Worm (Caenorhabditis elegans) whole organism, L3 larva: Measurements from ENCODE around the gene lido-12.

Experiments used
- ama-1 ChIP-seq: fragments of 150-350 bp; optimal IDR thresholded peaks from 2 replicates; lab custom pipeline; 2018
- elt-3 ChIP-seq, 3 experiments: fragments of 150-350 bp in 1 of 3; sonication (generic microtip) in 2 of 3; optimal IDR thresholded peaks; 2 replicates in 2 of 3; 4 replicates in 1 of 3; lab custom pipeline; 2014 to 2017; ENCODE audit warnings: missing biosample characterization in 3 of 3, missing genetic modification characterization in 3 of 3
- fkh-10 ChIP-seq: sonication (generic microtip); optimal IDR thresholded peaks from 2 replicates; lab custom pipeline; 2017; ENCODE audit warnings: missing biosample characterization, missing genetic modification reagents, missing genetic modification characterization
- lin-15B ChIP-seq: fragments of 150-350 bp; optimal IDR thresholded peaks from 2 replicates; lab custom pipeline; 2014; ENCODE audit warnings: missing biosample characterization, missing genetic modification characterization
- lin-39 ChIP-seq: fragments of 150-350 bp; optimal IDR thresholded peaks from 2 replicates; lab custom pipeline; 2018; ENCODE audit warnings: missing biosample characterization, missing genetic modification reagents, missing genetic modification characterization
- nhr-77 ChIP-seq: fragments of 150-350 bp; optimal IDR thresholded peaks from 2 replicates; lab custom pipeline; 2014; ENCODE audit warnings: missing biosample characterization, missing genetic modification characterization
- unc-62 ChIP-seq: fragments of 150-350 bp; sonication (generic microtip); optimal IDR thresholded peaks from 4 replicates; lab custom pipeline; 2014; ENCODE audit warnings: missing biosample characterization, missing genetic modification reagents, missing genetic modification characterization

DNA sequence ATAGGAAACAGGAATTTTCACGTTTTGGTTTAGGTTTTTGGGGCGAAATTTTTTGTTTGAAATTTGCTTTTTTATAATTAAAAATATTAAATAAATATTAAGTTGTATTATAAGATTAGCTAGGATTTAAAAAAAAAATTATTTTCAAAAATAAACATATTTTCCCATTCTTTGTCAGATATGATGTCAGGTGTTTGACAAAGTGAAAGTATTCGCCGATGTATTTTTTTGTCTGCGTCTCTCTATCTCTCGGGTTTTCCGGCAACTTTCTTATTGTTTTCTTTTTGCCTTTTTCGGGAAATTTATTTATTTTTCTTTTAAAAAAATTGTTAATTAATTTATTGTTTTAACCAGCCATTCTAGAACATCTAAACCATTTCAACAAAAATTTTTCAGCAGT, 24.8 kb downstream of the lido-12 start:
- TF ChIP-seq fkh-10 (GFP tag; lab: Kevin White, UChicago): no peak
- no peak for TF ChIP-seq ama-1 (lab: Kevin White, UChicago)
- no peak for TF ChIP-seq lin-15B (tag; lab: Kevin White, UChicago)
- no peak for TF ChIP-seq elt-3 (tag; optimal IDR thresholded peaks at IDR 0.05; lab: Kevin White, UChicago)
- no peak for TF ChIP-seq lin-39 (tag; lab: Kevin White, UChicago)
- no peak for TF ChIP-seq nhr-77 (tag; lab: Kevin White, UChicago)
- no peak for TF ChIP-seq unc-62 (GFP tag; lab: Kevin White, UChicago)
